Fruit fly (Drosophila melanogaster): ENCODE results near the gene CG32280.

Gene CG32280

DNA sequence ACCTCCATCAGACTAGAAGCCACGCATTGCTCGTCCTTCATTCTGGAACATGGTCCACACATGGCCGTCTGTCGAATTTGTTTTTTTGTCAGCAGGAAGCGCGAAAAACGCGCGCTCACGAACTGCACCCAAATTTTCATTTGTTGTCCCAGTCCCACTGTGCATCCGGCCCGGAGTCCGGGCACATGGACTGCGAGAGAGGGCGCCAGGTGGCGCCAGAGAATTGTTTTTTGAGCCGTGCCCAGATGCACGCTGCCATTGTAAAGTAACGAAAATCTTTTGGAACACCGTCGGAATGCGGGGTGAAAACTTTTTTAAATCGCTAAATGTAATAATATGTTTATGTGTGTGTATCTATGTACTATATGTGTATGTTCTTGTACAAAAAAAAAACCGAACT, 7.3 kb upstream of the CG32280 start:
- no peak for TF ChIP-seq CG7101 (tag; optimal IDR thresholded peaks at IDR 0.05)
- TF ChIP-seq CG7045 (GFP tag; optimal IDR thresholded peaks at IDR 0.05) = no peak
- no peak for TF ChIP-seq Mnt (GFP tag; optimal IDR thresholded peaks at IDR 0.05)
- TF ChIP-seq cnc (optimal IDR thresholded peaks at IDR 0.05) = no peak
- no peak for TF ChIP-seq CG11617 (GFP tag; optimal IDR thresholded peaks at IDR 0.05)
- TF ChIP-seq Crg-1 (GFP tag; optimal IDR thresholded peaks at IDR 0.05) = no peak
- TF ChIP-seq Clk (GFP tag; optimal IDR thresholded peaks at IDR 0.05) = no peak
- TF ChIP-seq CG1620 (GFP tag; optimal IDR thresholded peaks at IDR 0.05) = no peak
- no peak for TF ChIP-seq tj (GFP tag; optimal IDR thresholded peaks at IDR 0.05)
- no peak for TF ChIP-seq CG12768 (GFP tag; optimal IDR thresholded peaks at IDR 0.05)
- no peak for TF ChIP-seq bab1 (GFP tag; optimal IDR thresholded peaks at IDR 0.05)
- no peak for TF ChIP-seq CG33017 (tag; optimal IDR thresholded peaks at IDR 0.05)
- no peak for TF ChIP-seq CG14711 (tag; optimal IDR thresholded peaks at IDR 0.05)
- TF ChIP-seq pad (GFP tag; optimal IDR thresholded peaks at IDR 0.05) = no peak
- TF ChIP-seq cic (GFP tag; optimal IDR thresholded peaks at IDR 0.05) = no peak

DNA sequence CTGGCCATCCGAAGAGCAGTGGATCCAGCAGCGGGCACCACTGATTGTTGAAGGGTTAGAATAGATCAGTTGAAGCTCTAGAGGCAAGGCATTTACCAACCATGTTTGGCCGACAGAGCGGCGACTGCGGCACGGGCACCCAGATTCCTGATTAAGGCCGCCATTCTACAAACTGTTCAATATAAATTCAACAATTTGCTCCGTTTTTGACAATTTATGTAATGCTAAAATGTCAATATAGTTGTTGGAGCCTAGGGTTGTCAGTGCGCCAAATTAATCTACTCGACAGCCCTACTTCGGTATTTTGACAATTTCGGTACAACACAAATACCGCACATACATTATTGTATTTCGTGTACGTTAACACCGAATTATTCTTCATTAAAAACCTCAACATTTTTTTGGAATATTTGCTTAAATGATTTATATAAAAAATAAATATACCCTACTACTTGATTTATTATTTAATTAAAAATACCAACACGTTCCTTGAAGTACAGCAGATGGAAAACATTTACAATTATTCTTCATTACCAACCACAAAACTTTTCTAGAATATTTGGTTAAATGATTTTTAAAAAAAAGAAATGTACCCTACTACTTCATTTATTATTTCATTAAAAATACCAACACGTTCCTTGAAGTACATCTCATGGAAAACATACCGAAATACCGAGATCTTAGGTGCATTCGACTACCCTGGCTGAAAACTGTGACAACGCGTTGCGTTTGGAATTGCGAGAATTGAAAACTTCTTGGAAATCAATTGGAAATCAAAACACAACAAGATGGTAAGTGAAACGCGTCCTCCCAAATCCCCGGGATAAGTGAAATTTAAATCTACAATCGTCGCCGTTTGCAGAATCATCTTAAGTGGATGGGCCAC, 5.4 kb upstream of the CG32280 start, which contains the start of the genes ND-30 and CG15812:
ND-30 (minus strand) TSS at position 270 of the 886 bp plus-strand sequence.
CG15812 (plus strand) TSS at position 683 of the 886 bp plus-strand sequence.
- TF ChIP-seq Hr96 (GFP tag; optimal IDR thresholded peaks at IDR 0.05) (no peak), Clk (GFP tag; optimal IDR thresholded peaks at IDR 0.05) (no peak), Crg-1 (GFP tag; optimal IDR thresholded peaks at IDR 0.05) (peak; percentile 31), CG11617 (GFP tag; optimal IDR thresholded peaks at IDR 0.05) (peak; percentile 53), pad (GFP tag; optimal IDR thresholded peaks at IDR 0.05) (no peak), bab1 (GFP tag; optimal IDR thresholded peaks at IDR 0.05) (no peak), CG12768 (GFP tag; optimal IDR thresholded peaks at IDR 0.05) (no peak), CG7045 (GFP tag; optimal IDR thresholded peaks at IDR 0.05) (no peak), CG1620 (GFP tag; optimal IDR thresholded peaks at IDR 0.05) (peak; percentile 29), Mnt (GFP tag; optimal IDR thresholded peaks at IDR 0.05) (no peak), cic (GFP tag; optimal IDR thresholded peaks at IDR 0.05) (no peak), CG33017 (tag; optimal IDR thresholded peaks at IDR 0.05) (no peak), cnc (optimal IDR thresholded peaks at IDR 0.05) (no peak), CG5204 (GFP tag; optimal IDR thresholded peaks at IDR 0.05) (no peak), CG14711 (tag; optimal IDR thresholded peaks at IDR 0.05) (peak; percentile 94), tj (GFP tag; optimal IDR thresholded peaks at IDR 0.05) (peak; percentile 15), kay (GFP tag; ENCODE audit: borderline replicate concordance) (no peak), toe (GFP tag; optimal IDR thresholded peaks at IDR 0.05) (no peak), CG7101 (tag; optimal IDR thresholded peaks at IDR 0.05) (peak; percentile 34), ovo (GFP tag; optimal IDR thresholded peaks at IDR 0.05) (no peak)

DNA sequence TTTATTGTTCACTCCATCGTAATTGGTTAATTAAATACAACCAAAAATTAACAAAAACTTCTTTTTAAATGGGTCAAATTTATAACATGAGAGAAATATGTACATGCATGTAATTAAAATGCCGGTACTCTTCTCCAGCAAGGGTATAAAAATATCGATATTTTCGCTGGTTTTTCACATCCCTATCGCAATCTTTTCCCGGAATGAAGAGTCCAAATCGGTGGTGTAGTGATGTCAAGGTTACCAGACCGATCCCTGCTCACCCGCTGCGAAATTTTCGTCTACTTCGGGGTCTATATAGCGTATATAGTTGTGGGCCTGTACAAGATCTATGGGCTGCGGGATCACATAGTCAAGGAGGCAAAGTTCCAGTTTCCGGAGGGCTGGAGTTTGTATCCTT, 3.0 kb upstream of the CG32280 start, which contains the start of gene rasp:
rasp (plus strand) TSS at position 213 of the 400 bp plus-strand sequence.
- TF ChIP-seq CG7101 (tag; optimal IDR thresholded peaks at IDR 0.05) (no peak), cic (GFP tag; optimal IDR thresholded peaks at IDR 0.05) (no peak), CG11617 (GFP tag; optimal IDR thresholded peaks at IDR 0.05) (no peak), CG14711 (tag; optimal IDR thresholded peaks at IDR 0.05) (no peak)

DNA sequence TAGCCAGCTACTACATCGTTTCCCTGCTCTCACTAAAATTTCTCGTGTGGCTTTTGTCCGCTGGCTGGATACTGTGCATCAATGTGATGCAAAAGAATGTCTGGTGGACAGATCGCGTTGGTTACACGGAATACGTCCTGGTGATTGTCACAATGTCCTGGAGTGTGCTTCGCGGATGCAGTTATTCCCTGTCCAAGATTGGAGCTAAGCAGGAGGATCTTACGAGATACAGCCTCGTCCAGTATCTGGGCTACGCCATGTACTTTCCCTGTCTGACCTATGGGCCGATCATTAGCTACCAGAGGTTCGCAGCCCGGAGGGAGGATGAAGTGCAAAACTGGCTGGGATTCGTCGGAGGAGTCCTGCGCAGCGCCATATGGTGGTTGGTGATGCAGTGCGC, 2.4 kb upstream of the CG32280 start:
- TF ChIP-seq toe (GFP tag; optimal IDR thresholded peaks at IDR 0.05) = no peak
- no peak for TF ChIP-seq CG12768 (GFP tag; optimal IDR thresholded peaks at IDR 0.05)
- TF ChIP-seq kay (GFP tag; ENCODE audit: borderline replicate concordance) = no peak
- no peak for TF ChIP-seq pad (GFP tag; optimal IDR thresholded peaks at IDR 0.05)
- TF ChIP-seq Hr96 (GFP tag; optimal IDR thresholded peaks at IDR 0.05) = no peak
- no peak for TF ChIP-seq Crg-1 (GFP tag; optimal IDR thresholded peaks at IDR 0.05)
- TF ChIP-seq CG1620 (GFP tag; optimal IDR thresholded peaks at IDR 0.05) = no peak
- TF ChIP-seq cnc (optimal IDR thresholded peaks at IDR 0.05) = no peak
- no peak for TF ChIP-seq tj (GFP tag; optimal IDR thresholded peaks at IDR 0.05)
- TF ChIP-seq CG14711 (tag; optimal IDR thresholded peaks at IDR 0.05) = no peak

DNA sequence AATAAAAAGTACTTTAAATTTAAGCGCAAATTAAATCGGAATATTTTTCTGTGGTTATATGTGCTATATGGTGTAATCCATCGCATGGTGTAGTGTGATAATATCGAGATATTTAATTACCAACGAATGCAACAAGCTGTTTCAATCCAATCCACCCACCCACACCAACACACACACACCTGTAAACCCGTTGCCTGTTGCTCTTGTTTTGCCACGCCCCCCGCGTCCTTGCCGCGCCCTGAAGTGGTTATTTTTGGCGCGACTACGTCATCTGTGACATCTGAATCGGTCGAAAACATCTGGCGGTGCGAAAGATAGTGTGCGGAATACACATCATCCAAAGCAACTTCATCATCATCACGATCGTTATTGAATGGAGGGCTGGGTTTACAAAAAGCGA, 418 bp downstream of the CG32280 start:
- TF ChIP-seq CG7101 (tag; optimal IDR thresholded peaks at IDR 0.05) (no peak), CG11617 (GFP tag; optimal IDR thresholded peaks at IDR 0.05) (peak; percentile 1)

DNA sequence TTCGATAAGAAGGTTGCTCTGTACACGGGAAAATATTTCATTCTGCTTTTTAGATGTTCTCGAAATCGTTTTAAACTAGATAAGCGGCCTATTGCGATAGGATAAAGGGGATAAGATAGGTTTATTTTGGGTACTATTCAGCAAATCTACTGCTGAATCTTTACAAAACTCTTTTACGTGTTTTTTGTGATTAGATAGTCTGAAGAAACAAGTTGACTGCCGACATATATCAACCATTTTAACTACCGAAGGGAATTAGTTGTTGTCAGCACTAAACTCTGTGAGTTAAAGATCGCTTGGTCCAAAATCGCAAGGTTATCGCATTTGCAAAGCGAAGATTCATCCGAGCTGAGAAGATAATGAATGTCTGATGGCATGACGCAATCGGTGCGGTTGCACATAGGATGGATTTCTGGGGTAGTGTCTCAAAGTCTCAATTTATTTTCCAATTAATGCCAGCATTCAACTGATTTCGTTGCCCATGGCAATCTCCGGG, 1.3 kb downstream of the CG32280 start, which contains the start of gene Asciz:
Asciz (minus strand) TSS at position 51 of the 496 bp plus-strand sequence.
- peak; percentile 14 for TF ChIP-seq CG12768 (GFP tag; optimal IDR thresholded peaks at IDR 0.05)
- no peak for TF ChIP-seq bab1 (GFP tag; optimal IDR thresholded peaks at IDR 0.05)

DNA sequence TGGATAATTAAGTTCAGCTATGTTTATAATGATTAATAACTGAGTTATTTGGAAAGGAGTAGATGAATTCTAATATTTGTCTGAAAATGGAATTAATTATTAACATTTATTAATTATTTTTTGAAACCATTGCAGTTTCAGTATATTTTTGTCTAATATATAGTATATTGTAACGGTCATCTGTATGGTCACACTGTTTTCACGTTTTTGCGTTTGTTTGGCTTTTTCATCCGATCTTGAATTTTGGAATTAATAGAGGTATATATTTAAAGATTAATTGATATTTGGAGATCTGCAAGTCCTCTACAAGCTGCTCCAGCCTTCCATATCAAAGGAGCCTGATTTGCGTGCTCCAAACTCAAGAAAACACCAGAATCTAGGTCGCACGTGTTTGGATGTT, 4.1 kb downstream of the CG32280 start, which contains the start of the genes CG32278 and CG32281:
CG32278 (plus strand) TSS at position 180 of the 400 bp plus-strand sequence.
CG32281 (plus strand) TSS at position 269 of the 400 bp plus-strand sequence.
- TF ChIP-seq CG33017 (tag; optimal IDR thresholded peaks at IDR 0.05) = no peak
- peak; percentile 28 for TF ChIP-seq Mnt (GFP tag; optimal IDR thresholded peaks at IDR 0.05)
- TF ChIP-seq CG12768 (GFP tag; optimal IDR thresholded peaks at IDR 0.05) = no peak
- TF ChIP-seq pad (GFP tag; optimal IDR thresholded peaks at IDR 0.05) = no peak

Measured in whole organism, adult.